Worm (Caenorhabditis elegans): ENCODE measurements around the gene F46C5.2.

The F46C5.2 gene

DNA sequence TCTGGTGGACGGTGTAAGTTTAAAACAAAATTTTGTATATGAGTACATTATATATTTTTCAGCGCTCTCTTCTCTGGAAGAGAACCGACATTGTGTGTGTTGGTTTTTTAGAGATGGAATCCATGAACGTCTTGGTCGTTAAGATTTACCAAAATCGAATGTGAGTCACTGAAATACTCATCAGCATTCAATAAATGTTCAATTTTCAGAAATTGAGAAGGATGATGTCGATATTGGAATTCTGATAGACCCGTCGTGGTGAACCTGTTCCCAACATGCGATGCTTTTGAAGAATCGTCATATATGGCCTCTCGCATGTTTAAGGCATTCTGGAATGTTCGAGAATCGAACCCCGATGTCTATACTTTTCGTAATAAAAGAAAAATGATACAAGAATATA lies 40.3 kb downstream of the F46C5.2 start:
- no peak for TF ChIP-seq eor-1 (tag; optimal IDR thresholded peaks at IDR 0.05)
- no peak for TF ChIP-seq snpc-4 (tag; optimal IDR thresholded peaks at IDR 0.05)
- TF ChIP-seq lsy-12 (tag; optimal IDR thresholded peaks at IDR 0.05), result peak; percentile 21

DNA sequence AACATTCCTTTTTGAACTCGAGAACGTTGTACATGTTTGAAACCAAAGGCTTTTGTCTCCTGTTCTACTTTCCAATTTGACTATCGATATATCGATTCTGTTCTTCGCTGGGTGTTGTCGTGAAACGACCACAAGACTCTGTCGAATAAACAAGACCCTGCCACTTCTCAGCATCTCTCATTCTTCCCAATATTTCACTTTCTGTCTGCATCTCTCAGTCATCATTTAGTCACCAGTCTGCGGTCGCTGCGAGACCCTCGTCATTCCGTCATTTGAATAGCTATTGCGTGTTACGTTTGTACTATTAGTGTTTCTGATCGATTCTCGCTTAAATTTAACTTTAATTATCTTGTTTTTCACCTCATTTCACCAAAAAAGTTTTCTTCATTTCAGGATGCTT lies 41.7 kb downstream of the F46C5.2 start:
- peak; percentile 59 for TF ChIP-seq ztf-4 (tag; optimal IDR thresholded peaks at IDR 0.05)
- peak; percentile 76 for TF ChIP-seq nhr-11 (tag; optimal IDR thresholded peaks at IDR 0.05)
- TF ChIP-seq unc-39 (tag; optimal IDR thresholded peaks at IDR 0.05), result no peak
- TF ChIP-seq mdl-1 (tag; optimal IDR thresholded peaks at IDR 0.05), result peak; percentile 55
- peak; percentile 98 for TF ChIP-seq fkh-2 (tag; optimal IDR thresholded peaks at IDR 0.05)
- peak; percentile 87 for TF ChIP-seq tbx-2 (tag; optimal IDR thresholded peaks at IDR 0.05)
- TF ChIP-seq hmg-11 (tag; optimal IDR thresholded peaks at IDR 0.05), result peak; percentile 76
- TF ChIP-seq eor-1 (tag; optimal IDR thresholded peaks at IDR 0.05), result peak in 1 of 2 experiments; percentile 71
- peak; percentile 78 for TF ChIP-seq fos-1 (tag; optimal IDR thresholded peaks at IDR 0.05)
- peak; percentile 42 for TF ChIP-seq ceh-82 (tag; optimal IDR thresholded peaks at IDR 0.05)
- TF ChIP-seq elt-1 (tag; optimal IDR thresholded peaks at IDR 0.05), result peak; percentile 69
- TF ChIP-seq snpc-4 (tag; optimal IDR thresholded peaks at IDR 0.05), result peak; percentile 58
- peak; percentile 96 for TF ChIP-seq ceh-28 (tag; optimal IDR thresholded peaks at IDR 0.05)
- TF ChIP-seq nfya-1 (tag; optimal IDR thresholded peaks at IDR 0.05; ENCODE audit: insufficient read depth), result peak; percentile 98
- peak; percentile 55 for TF ChIP-seq R02D3.7 (tag; optimal IDR thresholded peaks at IDR 0.05)
- TF ChIP-seq lsy-12 (tag; optimal IDR thresholded peaks at IDR 0.05), result peak; percentile 94
- TF ChIP-seq egl-27 (tag; optimal IDR thresholded peaks at IDR 0.05), result peak; percentile 2
- TF ChIP-seq nhr-76 (tag; optimal IDR thresholded peaks at IDR 0.05), result no peak
- peak; percentile 97 for TF ChIP-seq nhr-25 (tag; optimal IDR thresholded peaks at IDR 0.05)
- TF ChIP-seq elt-2 (tag; optimal IDR thresholded peaks at IDR 0.05), result peak; percentile 79
- peak; percentile 96 for TF ChIP-seq lin-39 (tag; optimal IDR thresholded peaks at IDR 0.05)
- TF ChIP-seq nhr-237 (tag; optimal IDR thresholded peaks at IDR 0.05), result no peak
- TF ChIP-seq pqm-1 (tag; optimal IDR thresholded peaks at IDR 0.05), result peak; percentile 86
- TF ChIP-seq lin-15B (tag; optimal IDR thresholded peaks at IDR 0.05), result peak; percentile 85
- peak; percentile 96 for TF ChIP-seq jun-1 (tag; optimal IDR thresholded peaks at IDR 0.05)
- no peak for TF ChIP-seq nhr-77 (tag; optimal IDR thresholded peaks at IDR 0.05)
- TF ChIP-seq ceh-16 (tag; optimal IDR thresholded peaks at IDR 0.05), result no peak
- TF ChIP-seq aly-2 (tag; optimal IDR thresholded peaks at IDR 0.05), result peak; percentile 18
- peak; percentile 99 for TF ChIP-seq egl-5 (tag; optimal IDR thresholded peaks at IDR 0.05)
- TF ChIP-seq elt-3 (tag; optimal IDR thresholded peaks at IDR 0.05), result peak in 1 of 3 experiments; percentile 57
- TF ChIP-seq ama-1 (optimal IDR thresholded peaks at IDR 0.05), result peak; percentile 97
- no peak for TF ChIP-seq ceh-9 (tag; optimal IDR thresholded peaks at IDR 0.05)
- no peak for TF ChIP-seq unc-62 (GFP tag; optimal IDR thresholded peaks at IDR 0.05)
- TF ChIP-seq fkh-10 (GFP tag; optimal IDR thresholded peaks at IDR 0.05), result peak; percentile 95
- TF ChIP-seq pha-4 (tag; optimal IDR thresholded peaks at IDR 0.05), result peak; percentile 99
- TF ChIP-seq nhr-43 (tag; optimal IDR thresholded peaks at IDR 0.05; ENCODE audit: poor library complexity, severe bottlenecking), result peak; percentile 95
- TF ChIP-seq nhr-23 (tag; optimal IDR thresholded peaks at IDR 0.05), result peak; percentile 98
- TF ChIP-seq skn-1 (tag; optimal IDR thresholded peaks at IDR 0.05), result peak; percentile 96
- TF ChIP-seq nhr-67 (tag; optimal IDR thresholded peaks at IDR 0.05), result no peak

DNA sequence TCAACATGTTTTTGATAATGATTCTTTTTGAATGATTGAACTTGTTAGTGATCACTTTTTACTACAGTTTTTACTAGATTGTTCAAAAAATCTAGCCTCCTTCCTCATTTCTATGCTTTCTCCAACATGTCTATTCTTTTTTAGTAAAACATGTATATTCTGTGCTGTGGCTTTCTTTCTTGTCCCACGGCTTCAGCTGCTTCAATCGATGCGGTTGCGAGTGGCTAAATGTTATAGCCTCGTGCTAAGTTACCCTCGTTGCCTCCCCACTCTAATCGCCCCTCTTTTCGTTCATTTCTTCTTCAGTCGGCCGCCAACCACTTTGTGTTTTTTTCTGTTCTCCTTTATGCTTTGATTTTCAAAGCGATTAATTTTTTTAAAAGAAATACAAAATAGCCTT lies 43.2 kb downstream of the F46C5.2 start:
- TF ChIP-seq pha-4 (tag; optimal IDR thresholded peaks at IDR 0.05), result no peak
- peak; percentile 38 for TF ChIP-seq snpc-4 (tag; optimal IDR thresholded peaks at IDR 0.05)
- TF ChIP-seq ama-1 (optimal IDR thresholded peaks at IDR 0.05), result peak; percentile 71
- TF ChIP-seq egl-5 (tag; optimal IDR thresholded peaks at IDR 0.05), result peak; percentile 25
- peak; percentile 78 for TF ChIP-seq hmg-11 (tag; optimal IDR thresholded peaks at IDR 0.05)
- TF ChIP-seq nfya-1 (tag; optimal IDR thresholded peaks at IDR 0.05; ENCODE audit: insufficient read depth), result peak; percentile 55
- no peak for TF ChIP-seq jun-1 (tag; optimal IDR thresholded peaks at IDR 0.05)
- peak; percentile 1 for TF ChIP-seq nhr-11 (tag; optimal IDR thresholded peaks at IDR 0.05)

Measured in whole organism, L3 larva.